Fruit fly (Drosophila melanogaster): Measurements from ENCODE around the gene CanB.

The CanB gene

dm6 chrX:5336722-5337121 is 4.4 kb downstream of the CanB start (continued):
- TF ChIP-seq fkh (GFP tag; optimal IDR thresholded peaks at IDR 0.05) (no peak), OdsH (GFP tag; optimal IDR thresholded peaks at IDR 0.05) (peak; percentile 53), CG6808 (GFP tag; optimal IDR thresholded peaks at IDR 0.05) (peak; percentile 22), CG32006 (GFP tag; optimal IDR thresholded peaks at IDR 0.05) (peak; percentile 60), Lpt (GFP tag; optimal IDR thresholded peaks at IDR 0.05) (no peak), Eip75B (GFP tag; optimal IDR thresholded peaks at IDR 0.05) (no peak), CG11294 (GFP tag; IDR thresholded peaks at IDR 0.05) (peak; percentile 11; the same call in 1 of the 2 replicates), CG8119 (GFP tag; IDR thresholded peaks at IDR 0.05) (peak; percentile 67), fd85E (GFP tag; optimal IDR thresholded peaks at IDR 0.05) (no peak), Eip93F (GFP tag; optimal IDR thresholded peaks at IDR 0.05) (no peak), cyc (GFP tag; optimal IDR thresholded peaks at IDR 0.05) (peak; percentile 68), Ets96B (tag; optimal IDR thresholded peaks at IDR 0.05) (peak; percentile 21), fd59A (GFP tag; optimal IDR thresholded peaks at IDR 0.05) (peak; percentile 26), CG8632 (GFP tag; optimal IDR thresholded peaks at IDR 0.05) (peak; percentile 56), CG1621 (tag; optimal IDR thresholded peaks at IDR 0.05) (peak; percentile 29), CG34406 (GFP tag; optimal IDR thresholded peaks at IDR 0.05) (peak; percentile 68), net (GFP tag; optimal IDR thresholded peaks at IDR 0.05) (peak; percentile 1), acj6 (GFP tag; optimal IDR thresholded peaks at IDR 0.05) (peak; percentile 45), CG7368 (GFP tag; optimal IDR thresholded peaks at IDR 0.05) (peak; percentile 9), Smox (GFP tag; optimal IDR thresholded peaks at IDR 0.05) (peak; percentile 60), CG8319 (GFP tag; optimal IDR thresholded peaks at IDR 0.05) (peak; percentile 23)

DNA sequence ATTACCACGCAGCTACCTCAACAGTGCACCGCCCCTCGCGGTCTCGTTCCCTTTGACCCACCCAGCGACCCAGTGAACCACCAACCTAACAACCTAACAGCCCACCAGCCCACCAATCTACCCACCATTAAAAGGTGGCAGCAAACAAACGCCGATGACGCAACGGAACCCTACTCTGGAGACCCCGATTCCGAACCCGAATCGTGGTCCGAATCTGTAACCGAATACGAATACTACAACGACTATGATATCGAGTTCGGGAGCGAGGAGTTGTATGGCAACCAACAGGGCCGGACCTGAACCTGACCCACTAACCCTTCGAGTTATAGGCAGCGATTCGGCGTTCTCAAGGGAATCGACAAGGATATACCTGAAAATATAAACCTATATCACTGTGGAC is 5.0 kb downstream of the CanB start:
- TF ChIP-seq Hr38 (GFP tag; optimal IDR thresholded peaks at IDR 0.05), result no peak
- no peak for TF ChIP-seq Eip75B (GFP tag; optimal IDR thresholded peaks at IDR 0.05)
- TF ChIP-seq Ets96B (tag; optimal IDR thresholded peaks at IDR 0.05), result no peak
- peak; percentile 20 for TF ChIP-seq CG8319 (GFP tag; optimal IDR thresholded peaks at IDR 0.05)

- no peak for TF ChIP-seq CG6163 (GFP tag; IDR thresholded peaks at IDR 0.05)
- TF ChIP-seq dsx (GFP tag; optimal IDR thresholded peaks at IDR 0.05; ENCODE audit: poor library complexity, severe bottlenecking), result no peak
- TF ChIP-seq cyc (GFP tag; optimal IDR thresholded peaks at IDR 0.05), result no peak
- TF ChIP-seq net (GFP tag; optimal IDR thresholded peaks at IDR 0.05), result no peak
- no peak for TF ChIP-seq OdsH (GFP tag; optimal IDR thresholded peaks at IDR 0.05)
- TF ChIP-seq CG9139 (GFP tag; optimal IDR thresholded peaks at IDR 0.05), result no peak
- peak; percentile 27 for TF ChIP-seq CG32006 (GFP tag; optimal IDR thresholded peaks at IDR 0.05)
These were observed 6.1 kb downstream of the CanB start for dm6 chrX:5338435-5338834.

DNA sequence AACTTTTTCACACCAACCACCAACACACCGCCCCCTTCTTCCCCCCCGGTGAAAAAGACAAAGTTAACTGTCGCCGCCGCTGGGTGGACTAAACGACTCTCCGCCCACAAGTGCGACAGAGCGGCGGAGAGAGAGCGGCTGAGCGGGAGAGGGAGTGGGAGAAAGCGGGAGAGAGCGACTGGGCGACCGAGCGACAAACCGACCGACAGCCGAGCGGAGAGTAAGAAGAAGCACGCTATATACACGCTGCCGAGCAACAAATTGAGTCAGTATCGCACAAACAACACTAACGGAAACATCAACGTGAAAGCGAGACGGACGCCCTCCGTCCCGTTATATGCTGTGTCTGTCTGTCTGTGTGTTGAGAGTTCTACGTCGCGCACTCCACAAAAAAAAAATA is 7.7 kb downstream of the CanB start, which contains the start of gene SK:
SK (plus strand) TSS at position 267 of the 400 bp plus-strand sequence.
- TF ChIP-seq Hr39 (GFP tag; optimal IDR thresholded peaks at IDR 0.05) (no peak), Eip93F (GFP tag; optimal IDR thresholded peaks at IDR 0.05) (no peak), CG15336 (GFP tag; IDR thresholded peaks at IDR 0.05) (peak; percentile 19; the same call in 1 of the 2 replicates), Sox102F (GFP tag; optimal IDR thresholded peaks at IDR 0.05) (no peak), CG6163 (GFP tag; IDR thresholded peaks at IDR 0.05) (0 out of 3 replicates have a peak, but pooled peaks have one; percentile 21), CG8632 (GFP tag; optimal IDR thresholded peaks at IDR 0.05) (no peak), fkh (GFP tag; optimal IDR thresholded peaks at IDR 0.05) (no peak), CG8119 (GFP tag; IDR thresholded peaks at IDR 0.05) (no peak), dsx (GFP tag; optimal IDR thresholded peaks at IDR 0.05; ENCODE audit: poor library complexity, severe bottlenecking) (no peak), CG6276 (GFP tag; optimal IDR thresholded peaks at IDR 0.05) (no peak), CG3919 (GFP tag; optimal IDR thresholded peaks at IDR 0.05) (no peak), eg (GFP tag; IDR thresholded peaks at IDR 0.05) (peak; percentile 27; the same call in 1 of the 3 replicates), ss (GFP tag; optimal IDR thresholded peaks at IDR 0.05) (no peak)
